Worm (Caenorhabditis elegans) whole organism, L1 larva: ENCODE measurements around the gene idpb-3.

Experiments
- dpl-1 ChIP-seq, 3 experiments: fragments of 150-350 bp in 2 of 3; sonication (generic microtip) in 1 of 3; optimal IDR thresholded peaks; 2 replicates each; lab custom pipeline; 2014 to 2017; ENCODE audit warnings: missing biosample characterization in 3 of 3, missing genetic modification characterization in 3 of 3, missing genetic modification reagents in 3 of 3
- elt-3 ChIP-seq, 6 experiments: fragments of 150-350 bp in 1 of 6; sonication (generic microtip); optimal IDR thresholded peaks; 2 replicates each; lab custom pipeline; 2017 to 2018; ENCODE audit warnings: missing biosample characterization in 6 of 6, missing genetic modification characterization in 6 of 6, inconsistent platforms in 1 of 6
- hpl-2 ChIP-seq: fragments of 150-350 bp; optimal IDR thresholded peaks from 2 replicates; lab custom pipeline; 2014; ENCODE audit warnings: missing biosample characterization, missing genetic modification reagents, missing genetic modification characterization
- nhr-47 ChIP-seq: sonication (generic microtip); optimal IDR thresholded peaks from 2 replicates; lab custom pipeline; 2016; ENCODE audit warnings: mild to moderate bottlenecking, missing genetic modification characterization, moderate library complexity, missing compliant biosample characterization
- nhr-77 ChIP-seq: fragments of 150-350 bp; optimal IDR thresholded peaks from 2 replicates; lab custom pipeline; 2014; ENCODE audit warnings: missing biosample characterization, missing genetic modification characterization
- snu-23 ChIP-seq: sonication (generic microtip); optimal IDR thresholded peaks from 2 replicates; lab custom pipeline; 2016; ENCODE audit warnings: missing genetic modification characterization, missing compliant biosample characterization
- tlp-1 ChIP-seq: fragments of 150-350 bp; optimal IDR thresholded peaks from 2 replicates; lab custom pipeline; 2014; ENCODE audit warnings: missing biosample characterization, missing genetic modification characterization
- unc-130 ChIP-seq: fragments of 150-350 bp; optimal IDR thresholded peaks from 2 replicates; lab custom pipeline; 2017; ENCODE audit warnings: missing biosample characterization, missing genetic modification characterization, inconsistent platforms
- unc-62 ChIP-seq: fragments of 150-350 bp; optimal IDR thresholded peaks from 2 replicates; lab custom pipeline; 2014; ENCODE audit warnings: missing biosample characterization, missing genetic modification reagents, missing genetic modification characterization
- unc-86 ChIP-seq: sonication (generic microtip); optimal IDR thresholded peaks from 2 replicates; lab custom pipeline; 2016; ENCODE audit warnings: missing genetic modification characterization, missing compliant biosample characterization

ce11 chrII:5141945-5142514, 40.4 kb upstream of the idpb-3 start, which contains the start of gene nas-29:
- TF ChIP-seq dpl-1 (GFP tag; optimal IDR thresholded peaks at IDR 0.05; lab: Kevin White, UChicago) (no peak), unc-130 (tag; lab: Kevin White, UChicago) (no peak), unc-86 (tag; lab: Kevin White, UChicago) (no peak), nhr-77 (tag; lab: Kevin White, UChicago) (no peak), elt-3 (tag; optimal IDR thresholded peaks at IDR 0.05; lab: Kevin White, UChicago) (peak in 1 of 6 experiments; percentile 31), tlp-1 (tag; lab: Kevin White, UChicago) (no peak), nhr-47 (tag; lab: Kevin White, UChicago) (no peak), hpl-2 (no peak), unc-62 (GFP tag; lab: Kevin White, UChicago) (no peak), snu-23 (GFP tag; lab: Kevin White, UChicago) (no peak)
